Fruit fly (Drosophila melanogaster): ENCODE measurements around the gene CG15056.
A peak's percentile ranks its signal among the peaks of the same experiment; 100 is the strongest.

DNA sequence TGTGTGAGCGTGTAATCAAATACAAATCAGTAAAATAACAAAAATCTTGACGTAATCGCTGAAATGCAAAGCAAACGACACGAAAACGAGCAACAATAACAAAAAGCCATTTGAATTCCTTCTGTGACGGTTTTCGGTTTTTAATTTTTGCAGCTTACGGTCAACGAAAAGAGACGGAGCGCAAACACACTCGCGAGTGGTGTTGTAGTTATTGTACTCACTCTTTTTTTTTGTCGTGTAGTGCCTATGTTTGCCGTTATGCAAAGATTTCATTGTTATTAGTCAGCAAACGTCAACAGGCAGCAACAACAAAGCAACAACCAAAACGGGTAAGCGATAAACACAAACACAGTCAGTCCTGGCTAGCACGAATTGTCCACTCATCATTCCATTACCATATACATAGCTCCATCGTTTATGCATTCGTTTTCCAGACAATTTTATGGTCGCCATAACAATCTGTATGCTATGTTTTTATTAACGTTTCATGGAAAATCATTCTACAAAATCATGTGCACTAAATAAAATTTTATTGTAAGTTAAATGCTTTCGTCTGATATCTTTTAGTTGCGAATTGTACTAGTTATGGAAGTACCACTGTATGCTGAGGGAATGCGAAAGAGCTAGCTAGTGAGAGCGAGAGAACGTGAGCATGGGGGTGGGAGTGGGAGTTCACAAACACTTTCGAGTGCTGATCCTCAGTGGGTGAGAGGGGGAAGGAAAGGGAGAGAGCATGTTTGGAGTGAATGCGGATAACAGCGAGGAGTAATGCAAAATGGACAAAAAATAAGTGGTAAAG is 48.2 kb upstream of the CG15056 start:
- TF ChIP-seq ara (GFP tag; IDR thresholded peaks at IDR 0.05): no peak
- peak; percentile 90 for TF ChIP-seq Rfx (GFP tag; IDR thresholded peaks at IDR 0.05)
- no peak for TF ChIP-seq pita (GFP tag; optimal IDR thresholded peaks at IDR 0.05)
- no peak for TF ChIP-seq YL-1 (GFP tag; optimal IDR thresholded peaks at IDR 0.05)
- peak; percentile 57 for TF ChIP-seq Myb (GFP tag; optimal IDR thresholded peaks at IDR 0.05)
- peak; percentile 37 for TF ChIP-seq ash1 (GFP tag; optimal IDR thresholded peaks at IDR 0.05)
- no peak for TF ChIP-seq vfl (GFP tag; optimal IDR thresholded peaks at IDR 0.05)
- peak; percentile 72 for TF ChIP-seq CG7357 (GFP tag; IDR thresholded peaks at IDR 0.05)
- TF ChIP-seq Nf-YA (GFP tag; IDR thresholded peaks at IDR 0.05): 0 out of 2 replicates have a peak, but pooled peaks have one; percentile 10
- no peak for TF ChIP-seq CG14860 (GFP tag; IDR thresholded peaks at IDR 0.05; ENCODE audit: partially characterized antibody)
- peak; percentile 41 for TF ChIP-seq ap (GFP tag; IDR thresholded peaks at IDR 0.05)
- no peak for TF ChIP-seq Dp (GFP tag; optimal IDR thresholded peaks at IDR 0.05)
- TF ChIP-seq CG2129 (GFP tag; IDR thresholded peaks at IDR 0.05; ENCODE audit: partially characterized antibody): no peak
